Fruit fly (Drosophila melanogaster) whole organism, pupa: Measurements from ENCODE around the gene ogre.
A peak's percentile ranks its signal among the peaks of the same experiment; 100 is the strongest.

Experiments
- CG10348 ChIP-seq: fragments of 200-800 bp; sonication (Bioruptor generic); IDR thresholded peaks from 2 replicates; pipeline ENCODE4 v1.3.6; 2022; ENCODE audit warnings: missing biosample characterization, missing genetic modification characterization
- CG12605 ChIP-seq: fragments of 200-800 bp; sonication (Bioruptor generic); IDR thresholded peaks from 2 replicates; pipeline ENCODE4 v1.3.6; 2022; ENCODE audit warnings: missing biosample characterization, missing genetic modification characterization
- CG32121 ChIP-seq: fragments of 200-800 bp; sonication (Bioruptor generic); IDR thresholded peaks from 2 replicates; pipeline ENCODE4 v1.3.6; 2022; ENCODE audit warnings: missing biosample characterization, missing genetic modification characterization
- CG34367 ChIP-seq: fragments of 200-800 bp; sonication (Bioruptor generic); optimal IDR thresholded peaks from 2 replicates; lab custom pipeline; 2018; ENCODE audit warnings: missing biosample characterization, mild to moderate bottlenecking, missing genetic modification characterization
- CG4496 ChIP-seq: fragments of 200-800 bp; sonication (Bioruptor generic); IDR thresholded peaks from 3 replicates; pipeline ENCODE4 v1.3.6; 2022; ENCODE audit warnings: missing biosample characterization, missing genetic modification characterization
- CG8301 ChIP-seq: fragments of 200-800 bp; sonication (Bioruptor generic); optimal IDR thresholded peaks from 2 replicates; lab custom pipeline; 2018; ENCODE audit warnings: missing biosample characterization, mild to moderate bottlenecking, missing genetic modification characterization
- D1 ChIP-seq: fragments of 200-800 bp; sonication (Bioruptor generic); optimal IDR thresholded peaks from 2 replicates; lab custom pipeline; 2018; ENCODE audit warnings: missing biosample characterization, mild to moderate bottlenecking, missing genetic modification characterization, moderate library complexity
- EcR ChIP-seq: fragments of 200-800 bp; sonication (Bioruptor generic); optimal IDR thresholded peaks from 3 replicates; lab custom pipeline; 2019; ENCODE audit warnings: missing biosample characterization, missing genetic modification characterization, mild to moderate bottlenecking, moderate library complexity, missing genetic modification reagents
- Ets98B ChIP-seq: fragments of 200-800 bp; sonication (Bioruptor generic); IDR thresholded peaks from 2 replicates; pipeline ENCODE4 v1.3.6; 2022; ENCODE audit warnings: missing biosample characterization, missing genetic modification characterization
- Pif1B ChIP-seq: fragments of 200-800 bp; sonication (Bioruptor generic); optimal IDR thresholded peaks from 3 replicates; lab custom pipeline; 2016; ENCODE audit warnings: missing biosample characterization, missing genetic modification characterization
- Snoo ChIP-seq: fragments of 200-800 bp; sonication (Bioruptor generic); optimal IDR thresholded peaks from 3 replicates; lab custom pipeline; 2017; ENCODE audit warnings: missing biosample characterization, mild to moderate bottlenecking, missing genetic modification characterization, inconsistent platforms
- fd96Ca ChIP-seq: fragments of 200-800 bp; sonication (Bioruptor generic); IDR thresholded peaks from 3 replicates; pipeline ENCODE4 v1.3.6; 2022; ENCODE audit warnings: missing biosample characterization, missing genetic modification characterization
- gl ChIP-seq: fragments of 200-800 bp; sonication (Bioruptor generic); optimal IDR thresholded peaks from 2 replicates; lab custom pipeline; 2018; ENCODE audit warnings: missing biosample characterization, mild to moderate bottlenecking, missing genetic modification characterization
- rn ChIP-seq: fragments of 200-800 bp; sonication (Bioruptor generic); IDR thresholded peaks from 2 replicates; pipeline ENCODE4 v1.3.6; 2022; ENCODE audit warnings: missing biosample characterization, missing genetic modification characterization

DNA sequence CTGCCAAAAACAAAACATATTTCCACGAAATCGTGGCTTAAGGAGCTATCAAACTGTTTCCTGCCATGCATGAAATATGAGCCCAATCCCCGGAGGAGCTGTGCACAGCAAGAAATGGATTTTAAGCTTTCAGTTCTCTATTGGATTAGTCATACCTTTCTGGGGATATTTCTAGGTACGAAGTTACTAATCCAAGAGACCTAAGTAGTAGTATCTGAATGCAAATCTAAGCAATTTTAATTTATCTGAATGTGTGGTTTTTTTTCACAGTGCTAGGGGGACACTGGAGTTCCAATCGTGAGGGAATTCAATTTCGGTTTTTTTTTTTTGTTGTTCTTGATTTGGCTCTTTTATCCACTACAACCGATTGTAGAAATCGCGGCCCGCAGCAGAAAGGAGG is 14.8 kb downstream of the ogre start:
- TF ChIP-seq Ets98B (GFP tag; lab: Robert Waterston, UW): peak; percentile 35; the same call in 1 of the 2 replicates
- TF ChIP-seq gl (tag; lab: Kevin White, UChicago): no peak
- TF ChIP-seq EcR (GFP tag; lab: Kevin White, UChicago): no peak
- 0 out of 3 replicates have a peak, but pooled peaks have one; percentile 47 for TF ChIP-seq fd96Ca
- peak; percentile 8 for TF ChIP-seq CG8301 (tag; lab: Kevin White, UChicago)
- TF ChIP-seq Snoo (tag; lab: Kevin White, UChicago): no peak
- no peak for TF ChIP-seq CG32121
- TF ChIP-seq CG12605 (GFP tag; lab: Robert Waterston, UW): no peak
- TF ChIP-seq D1 (tag; lab: Kevin White, UChicago): no peak
- TF ChIP-seq rn (GFP tag; lab: Robert Waterston, UW): no peak
- peak; percentile 2 for TF ChIP-seq Pif1B (GFP tag; lab: Kevin White, UChicago)
- TF ChIP-seq CG10348 (GFP tag; lab: Robert Waterston, UW): no peak
- peak; percentile 34 for TF ChIP-seq CG34367 (tag; lab: Kevin White, UChicago)
- TF ChIP-seq CG4496 (GFP tag; lab: Robert Waterston, UW): peak; percentile 27; the same call in 1 of the 3 replicates
